Fruit fly (Drosophila melanogaster) whole organism, adult: ENCODE results near the gene mthl2.

Experiments used
- CG11617 ChIP-seq: fragments of 200-800 bp; sonication (Bioruptor generic); optimal IDR thresholded peaks from 2 replicates; lab custom pipeline; 2017; ENCODE audit warnings: mild to moderate bottlenecking, missing biosample characterization, missing genetic modification reagents, missing genetic modification characterization
- CG12768 ChIP-seq: fragments of 200-800 bp; sonication (Bioruptor generic); optimal IDR thresholded peaks from 2 replicates; lab custom pipeline; 2017; ENCODE audit warnings: missing biosample characterization, missing genetic modification characterization, mild to moderate bottlenecking, moderate library complexity, missing genetic modification reagents
- CG14711 ChIP-seq: fragments of 200-800 bp; sonication (Bioruptor generic); optimal IDR thresholded peaks from 2 replicates; lab custom pipeline; 2018; ENCODE audit warnings: missing biosample characterization, mild to moderate bottlenecking, missing genetic modification characterization, moderate library complexity
- CG1620 ChIP-seq: fragments of 200-800 bp; sonication (Bioruptor generic); optimal IDR thresholded peaks from 2 replicates; lab custom pipeline; 2016; ENCODE audit warnings: missing biosample characterization, missing genetic modification characterization
- CG33017 ChIP-seq: fragments of 200-800 bp; sonication (Bioruptor generic); optimal IDR thresholded peaks from 2 replicates; lab custom pipeline; 2018; ENCODE audit warnings: missing biosample characterization, mild to moderate bottlenecking, missing genetic modification characterization, moderate library complexity
- CG5204 ChIP-seq: fragments of 200-800 bp; sonication (Bioruptor generic); optimal IDR thresholded peaks from 2 replicates; lab custom pipeline; 2016; ENCODE audit warnings: missing biosample characterization, missing genetic modification characterization
- CG7045 ChIP-seq: fragments of 200-800 bp; sonication (Bioruptor generic); optimal IDR thresholded peaks from 2 replicates; lab custom pipeline; 2017; ENCODE audit warnings: missing biosample characterization, mild to moderate bottlenecking, missing genetic modification characterization
- CG7101 ChIP-seq: fragments of 200-800 bp; sonication (Bioruptor generic); optimal IDR thresholded peaks from 2 replicates; lab custom pipeline; 2018; ENCODE audit warnings: missing biosample characterization, mild to moderate bottlenecking, missing genetic modification characterization, moderate library complexity
- Clk ChIP-seq: fragments of 200-800 bp; sonication (Bioruptor generic); optimal IDR thresholded peaks from 2 replicates; lab custom pipeline; 2017; ENCODE audit warnings: missing biosample characterization, missing genetic modification characterization
- Crg-1 ChIP-seq: fragments of 200-800 bp; sonication (Bioruptor generic); optimal IDR thresholded peaks from 2 replicates; lab custom pipeline; 2016; ENCODE audit warnings: missing biosample characterization, missing genetic modification characterization
- Hr96 ChIP-seq: fragments of 200-800 bp; sonication (Bioruptor generic); optimal IDR thresholded peaks from 2 replicates; lab custom pipeline; 2016; ENCODE audit warnings: missing biosample characterization, missing genetic modification characterization
- Mnt ChIP-seq: fragments of 200-800 bp; sonication (Bioruptor generic); optimal IDR thresholded peaks from 2 replicates; lab custom pipeline; 2016; ENCODE audit warnings: missing biosample characterization, mild to moderate bottlenecking, missing genetic modification characterization
- bab1 ChIP-seq: fragments of 200-800 bp; sonication (Bioruptor generic); optimal IDR thresholded peaks from 3 replicates; lab custom pipeline; 2019; ENCODE audit warnings: missing biosample characterization, mild to moderate bottlenecking, missing genetic modification characterization, moderate library complexity
- cic ChIP-seq: fragments of 200-800 bp; sonication (Bioruptor generic); optimal IDR thresholded peaks from 2 replicates; lab custom pipeline; 2017; ENCODE audit warnings: missing biosample characterization, mild to moderate bottlenecking, missing genetic modification characterization, moderate library complexity
- cnc ChIP-seq, 2 experiments: fragments of >200 bp; optimal IDR thresholded peaks; 2 replicates each; lab custom pipeline; 2017
- kay ChIP-seq: fragments of 200-800 bp; sonication (Bioruptor generic); peaks from one replicate; lab custom pipeline; 2016; ENCODE audit warnings: missing biosample characterization, missing genetic modification characterization, borderline replicate concordance
- ovo ChIP-seq: fragments of 200-800 bp; sonication (Bioruptor generic); optimal IDR thresholded peaks from 2 replicates; lab custom pipeline; 2016; ENCODE audit warnings: missing biosample characterization, missing genetic modification characterization
- pad ChIP-seq: fragments of 200-800 bp; sonication (Bioruptor generic); optimal IDR thresholded peaks from 3 replicates; lab custom pipeline; 2017; ENCODE audit warnings: missing biosample characterization, missing genetic modification characterization, mild to moderate bottlenecking, moderate library complexity, missing genetic modification reagents
- tj ChIP-seq: fragments of 200-800 bp; sonication (Bioruptor generic); optimal IDR thresholded peaks from 3 replicates; lab custom pipeline; 2017; ENCODE audit warnings: missing biosample characterization, mild to moderate bottlenecking, missing genetic modification characterization, moderate library complexity
- toe ChIP-seq: fragments of 200-800 bp; sonication (Bioruptor generic); optimal IDR thresholded peaks from 2 replicates; lab custom pipeline; 2016; ENCODE audit warnings: missing biosample characterization, missing genetic modification characterization

mthl2 gene

dm6 chr3L:5579762-5580161 is 24.8 kb upstream of the mthl2 start:
- TF ChIP-seq tj (GFP tag; lab: Kevin White, UChicago) (no peak), CG7101 (tag; lab: Kevin White, UChicago) (no peak), cic (no peak), pad (no peak), CG7045 (no peak), kay (GFP tag; lab: Kevin White, UChicago) (no peak), CG33017 (tag; lab: Kevin White, UChicago) (no peak), Clk (GFP tag; lab: Kevin White, UChicago) (no peak), CG14711 (tag; lab: Kevin White, UChicago) (no peak), CG5204 (no peak), bab1 (GFP tag; lab: Kevin White, UChicago) (no peak), Hr96 (GFP tag; lab: Kevin White, UChicago) (no peak)

- TF ChIP-seq kay (GFP tag; lab: Kevin White, UChicago) (peak; percentile 22), pad (no peak)
These were observed 24.0 kb upstream of the mthl2 start for dm6 chr3L:5580490-5581116.

dm6 chr3L:5581542-5581941 is 23.0 kb upstream of the mthl2 start:
- no peak for TF ChIP-seq Crg-1 (GFP tag; lab: Kevin White, UChicago)
- no peak for TF ChIP-seq CG7045
- TF ChIP-seq CG5204, result no peak

- TF ChIP-seq CG33017 (tag; lab: Kevin White, UChicago), result peak; percentile 53
- TF ChIP-seq CG11617 (GFP tag; lab: Kevin White, UChicago), result peak; percentile 51
- peak; percentile 75 for TF ChIP-seq CG14711 (tag; lab: Kevin White, UChicago)
- peak; percentile 71 for TF ChIP-seq Clk (GFP tag; lab: Kevin White, UChicago)
- peak; percentile 75 for TF ChIP-seq CG7045
- peak; percentile 69 for TF ChIP-seq CG12768 (GFP tag; lab: Kevin White, UChicago)
- peak; percentile 67 for TF ChIP-seq ovo (GFP tag; lab: Kevin White, UChicago)
- peak; percentile 85 for TF ChIP-seq bab1 (GFP tag; lab: Kevin White, UChicago)
- TF ChIP-seq CG7101 (tag; lab: Kevin White, UChicago), result peak; percentile 77
- peak; percentile 67 for TF ChIP-seq Mnt (GFP tag; lab: Kevin White, UChicago)
- TF ChIP-seq pad, result peak; percentile 63
- peak; percentile 47 for TF ChIP-seq tj (GFP tag; lab: Kevin White, UChicago)
- no peak for TF ChIP-seq cic
- TF ChIP-seq kay (GFP tag; lab: Kevin White, UChicago), result no peak
- TF ChIP-seq CG5204, result peak; percentile 83
- TF ChIP-seq Hr96 (GFP tag; lab: Kevin White, UChicago), result peak; percentile 79
- TF ChIP-seq CG1620, result peak; percentile 82
- no peak for TF ChIP-seq cnc (optimal IDR thresholded peaks at IDR 0.05; lab: Kevin White, UChicago)
- TF ChIP-seq Crg-1 (GFP tag; lab: Kevin White, UChicago), result peak; percentile 67
- peak; percentile 91 for TF ChIP-seq toe (GFP tag; lab: Kevin White, UChicago)
These were observed 21.3 kb upstream of the mthl2 start for dm6 chr3L:5583295-5583707.

dm6 chr3L:5592437-5592836 is 12.2 kb upstream of the mthl2 start, which contains the start of gene spo:
TSS of gene spo (minus strand) at chr3L:5592571.
- no peak for TF ChIP-seq CG1620
- TF ChIP-seq tj (GFP tag; lab: Kevin White, UChicago), result peak; percentile 91

- TF ChIP-seq cic, result no peak
- no peak for TF ChIP-seq toe (GFP tag; lab: Kevin White, UChicago)
- TF ChIP-seq Hr96 (GFP tag; lab: Kevin White, UChicago), result no peak
- no peak for TF ChIP-seq Crg-1 (GFP tag; lab: Kevin White, UChicago)
- no peak for TF ChIP-seq pad
- no peak for TF ChIP-seq CG1620
- TF ChIP-seq CG11617 (GFP tag; lab: Kevin White, UChicago), result no peak
- TF ChIP-seq ovo (GFP tag; lab: Kevin White, UChicago), result no peak
- TF ChIP-seq Clk (GFP tag; lab: Kevin White, UChicago), result no peak
- no peak for TF ChIP-seq CG33017 (tag; lab: Kevin White, UChicago)
- TF ChIP-seq tj (GFP tag; lab: Kevin White, UChicago), result no peak
- TF ChIP-seq cnc (optimal IDR thresholded peaks at IDR 0.05; lab: Kevin White, UChicago), result no peak
- no peak for TF ChIP-seq kay (GFP tag; lab: Kevin White, UChicago)
- no peak for TF ChIP-seq CG5204
These were observed 10.4 kb upstream of the mthl2 start for dm6 chr3L:5594163-5594715.

dm6 chr3L:5594853-5595593 is 9.6 kb upstream of the mthl2 start, which contains the start of the genes Alp10 and Alp9:
TSS of gene Alp10 (minus strand) at chr3L:5595272.
TSS of gene Alp9 (plus strand) at chr3L:5595542.
- TF ChIP-seq CG7045, result no peak
- TF ChIP-seq kay (GFP tag; lab: Kevin White, UChicago), result peak; percentile 47
